Worm (Caenorhabditis elegans) whole organism, L4/young adult: ENCODE results near the gene srd-2.

Experiments used
- W03F9.2 ChIP-seq: fragments of 150-350 bp; optimal IDR thresholded peaks from 2 replicates; lab custom pipeline; 2014; ENCODE audit warnings: missing biosample characterization, missing genetic modification characterization
- dao-5 ChIP-seq: sonication (generic microtip); optimal IDR thresholded peaks from 2 replicates; lab custom pipeline; 2016; ENCODE audit warnings: missing genotype, missing genetic modification characterization, moderate library complexity, missing compliant biosample characterization
- him-1 ChIP-seq: sonication (generic microtip); optimal IDR thresholded peaks from 2 replicates; lab custom pipeline; 2016; ENCODE audit warnings: missing genotype, missing genetic modification reagents, missing genetic modification characterization, missing compliant biosample characterization

Gene srd-2

DNA sequence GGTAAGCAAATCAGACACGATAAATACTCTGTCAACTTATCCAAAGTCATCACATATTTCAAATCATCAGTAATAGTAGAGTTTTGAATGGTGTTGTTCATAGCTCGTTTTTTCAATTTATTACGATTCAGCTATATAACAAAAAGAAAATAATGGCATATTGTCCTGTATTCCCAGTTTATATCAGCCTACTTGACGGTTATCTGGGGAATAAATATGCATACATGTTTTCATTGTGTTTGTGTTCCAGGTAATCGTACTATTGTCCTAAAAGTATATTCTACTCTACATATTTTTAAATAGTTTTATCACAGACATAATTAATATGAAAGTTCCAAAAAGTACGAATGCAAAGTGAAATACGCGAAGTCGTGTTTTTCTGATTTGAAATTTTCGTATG lies at the start of gene srd-2:
srd-2 (minus strand) TSS at position 101 of the 400 bp plus-strand sequence.
- TF ChIP-seq W03F9.2 (tag; lab: Kevin White, UChicago) = no peak
- TF ChIP-seq him-1 (tag; lab: Kevin White, UChicago) = no peak
- TF ChIP-seq dao-5 = no peak

DNA sequence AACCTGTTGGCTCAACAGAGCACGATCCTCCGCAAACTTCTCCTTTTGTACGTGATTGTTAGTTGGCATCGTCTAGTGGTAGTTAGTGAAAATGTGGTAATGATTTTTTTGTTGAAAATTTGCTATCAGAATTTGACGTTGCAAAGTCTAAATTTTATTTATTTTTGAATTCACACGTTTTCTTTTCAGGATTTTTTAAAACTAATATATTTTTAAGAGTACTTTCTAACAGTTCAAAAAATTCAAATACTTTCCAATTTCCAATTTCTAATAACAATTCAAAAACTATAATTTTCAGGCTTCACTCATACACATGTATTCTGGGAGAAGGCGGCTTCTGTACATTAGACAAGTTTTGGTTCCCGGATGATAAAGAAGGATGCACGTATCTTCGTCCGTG lies 46.7 kb upstream of the srd-2 start, which contains the start of gene ubxn-5:
ubxn-5 (minus strand) TSS at position 101 of the 400 bp plus-strand sequence.
- TF ChIP-seq W03F9.2 (tag; lab: Kevin White, UChicago) = no peak
- no peak for TF ChIP-seq dao-5

DNA sequence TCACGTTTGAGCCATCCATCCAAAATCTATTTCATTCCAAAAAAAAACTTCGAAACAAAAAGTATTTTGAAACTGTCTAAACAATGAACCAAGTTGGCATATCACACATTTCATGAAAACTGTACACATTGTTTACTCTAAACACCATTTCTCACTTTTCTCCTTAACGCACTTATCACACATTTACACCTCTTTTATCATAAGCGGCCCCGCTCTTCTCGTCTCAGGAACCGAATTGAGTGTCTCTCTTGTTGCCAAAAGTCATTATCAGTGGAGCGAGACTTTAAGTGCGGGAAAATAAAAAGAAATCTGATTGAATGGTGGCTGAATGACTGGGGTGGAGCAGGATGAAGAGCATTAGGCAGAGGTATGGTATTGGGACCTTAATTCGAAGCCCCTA lies 44.2 kb upstream of the srd-2 start:
- no peak for TF ChIP-seq dao-5
- TF ChIP-seq W03F9.2 (tag; lab: Kevin White, UChicago) = no peak
- TF ChIP-seq him-1 (tag; lab: Kevin White, UChicago) = no peak

DNA sequence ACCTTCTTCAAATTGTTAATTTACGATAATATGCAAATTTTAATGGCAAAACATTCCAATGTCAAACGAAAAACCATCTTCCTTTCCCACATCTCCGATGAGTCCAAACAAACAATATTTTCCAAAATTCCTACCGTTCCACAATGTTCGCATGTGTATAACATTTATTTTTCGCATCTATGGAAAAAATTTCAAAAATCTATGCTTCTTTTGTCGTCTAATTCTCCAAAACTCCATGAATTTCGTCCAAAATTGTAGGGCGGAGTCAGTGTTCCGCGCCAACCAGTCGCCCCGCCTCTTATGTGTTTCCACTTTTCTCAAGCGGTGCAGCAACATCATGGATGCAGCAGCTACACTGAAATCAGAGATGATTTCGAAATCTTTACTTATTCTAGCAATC lies 43.3 kb upstream of the srd-2 start, which contains the start of gene T01E8.8:
T01E8.8 (plus strand) TSS at position 301 of the 400 bp plus-strand sequence.
- TF ChIP-seq dao-5 (no peak), W03F9.2 (tag; lab: Kevin White, UChicago) (no peak), him-1 (tag; lab: Kevin White, UChicago) (no peak)

DNA sequence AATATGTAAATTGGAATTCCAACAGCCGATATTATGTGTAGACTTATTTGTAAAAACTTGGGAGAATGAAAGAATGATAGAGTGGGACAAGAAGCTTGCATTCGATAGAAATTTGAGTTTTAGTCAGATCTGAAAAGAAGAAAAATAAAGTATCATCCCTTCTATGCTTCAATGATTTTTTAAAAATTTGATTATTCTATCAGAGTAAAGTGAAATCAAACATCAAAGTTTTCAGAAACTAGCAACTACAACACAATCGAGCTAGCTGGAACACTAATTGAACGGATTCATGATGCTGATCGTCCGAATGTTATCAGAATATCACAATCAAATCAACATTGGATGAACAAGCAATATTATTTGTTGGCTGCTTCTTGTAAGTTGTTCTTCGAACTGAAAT lies 39.3 kb upstream of the srd-2 start, which contains the start of gene srh-135:
srh-135 (minus strand) TSS at position 101 of the 400 bp plus-strand sequence.
- no peak for TF ChIP-seq W03F9.2 (tag; lab: Kevin White, UChicago)

DNA sequence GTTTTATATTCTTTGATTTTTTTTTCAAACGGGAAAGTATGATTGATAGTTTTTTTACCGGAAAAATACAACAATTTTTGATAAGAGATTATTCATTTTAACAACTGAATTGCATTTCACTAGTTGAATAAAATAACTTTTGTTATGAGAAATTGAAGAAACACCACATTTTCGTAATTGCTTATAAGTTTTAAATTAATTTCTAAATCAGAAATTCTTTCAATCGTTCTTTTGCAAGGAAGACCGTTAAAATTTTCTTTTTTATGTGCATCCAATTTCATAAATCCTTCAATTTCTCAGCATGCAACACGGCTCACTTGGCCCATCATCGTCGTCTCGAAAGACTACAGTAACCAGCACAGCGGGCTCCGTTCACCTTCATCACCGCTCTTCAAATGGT lies 34.9 kb upstream of the srd-2 start, which contains the start of gene plc-3:
plc-3 (plus strand) TSS at position 301 of the 400 bp plus-strand sequence.
- TF ChIP-seq him-1 (tag; lab: Kevin White, UChicago) (no peak), dao-5 (no peak), W03F9.2 (tag; lab: Kevin White, UChicago) (no peak)

DNA sequence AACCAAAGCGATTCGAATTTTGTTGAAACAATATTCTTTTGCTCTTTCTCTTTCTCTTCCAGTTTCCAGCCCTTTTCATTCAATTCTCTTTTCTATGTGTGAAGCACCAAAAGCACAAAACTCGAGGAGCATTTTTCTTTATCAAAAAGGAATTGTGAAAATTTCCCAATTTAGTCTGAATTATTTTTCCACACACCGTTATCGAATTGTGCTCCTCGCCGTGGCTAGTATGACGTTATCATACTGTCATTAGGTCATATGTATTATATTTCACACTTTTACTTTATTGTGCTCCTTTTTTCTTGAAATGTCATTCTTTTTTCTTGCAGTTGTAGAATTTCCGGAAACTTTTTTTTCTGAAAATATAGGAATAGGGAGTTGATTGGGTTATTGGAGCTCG lies 33.9 kb upstream of the srd-2 start:
- TF ChIP-seq him-1 (tag; lab: Kevin White, UChicago) = no peak
- no peak for TF ChIP-seq W03F9.2 (tag; lab: Kevin White, UChicago)
- no peak for TF ChIP-seq dao-5

DNA sequence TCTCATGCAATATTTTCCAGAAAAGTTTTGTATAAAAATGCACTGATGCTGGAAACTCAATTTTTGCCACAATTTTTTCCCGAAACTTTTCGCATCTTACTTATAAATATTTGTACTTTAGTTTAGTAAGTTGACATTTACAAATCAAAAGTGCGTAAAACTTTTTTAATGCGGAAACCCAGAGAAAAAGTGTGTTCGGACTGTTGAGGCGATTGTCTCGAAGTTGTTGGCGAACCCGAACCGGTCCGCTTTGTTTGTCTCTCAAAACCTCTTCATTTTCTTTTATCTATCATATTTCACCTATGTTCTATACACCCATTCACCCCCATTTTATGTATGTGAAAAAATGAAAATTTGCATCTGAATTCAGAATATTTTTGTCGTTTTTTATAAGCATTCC lies 32.9 kb upstream of the srd-2 start:
- no peak for TF ChIP-seq dao-5
- no peak for TF ChIP-seq W03F9.2 (tag; lab: Kevin White, UChicago)
- no peak for TF ChIP-seq him-1 (tag; lab: Kevin White, UChicago)

DNA sequence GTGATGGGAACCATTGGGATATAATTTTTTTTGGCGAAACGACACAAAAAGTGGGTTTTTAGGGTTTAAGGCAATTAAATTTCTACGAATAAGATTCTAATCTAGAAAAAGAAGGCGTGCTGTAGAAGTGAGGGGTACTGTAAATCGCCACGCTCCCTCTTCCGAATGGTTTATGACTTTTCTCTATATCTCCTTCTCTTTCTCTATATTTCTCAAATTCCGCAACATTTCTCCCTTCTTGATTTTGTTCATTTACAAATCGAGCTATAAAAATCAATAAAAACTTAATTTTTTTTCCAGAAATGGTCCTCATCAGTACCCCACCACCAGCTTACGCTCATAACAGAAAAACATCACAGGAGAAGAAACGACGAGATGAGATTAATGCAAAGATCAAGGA lies 30.5 kb upstream of the srd-2 start, which contains the start of gene ref-1:
ref-1 (plus strand) TSS at position 301 of the 400 bp plus-strand sequence.
- TF ChIP-seq W03F9.2 (tag; lab: Kevin White, UChicago) (no peak), dao-5 (no peak), him-1 (tag; lab: Kevin White, UChicago) (no peak)

DNA sequence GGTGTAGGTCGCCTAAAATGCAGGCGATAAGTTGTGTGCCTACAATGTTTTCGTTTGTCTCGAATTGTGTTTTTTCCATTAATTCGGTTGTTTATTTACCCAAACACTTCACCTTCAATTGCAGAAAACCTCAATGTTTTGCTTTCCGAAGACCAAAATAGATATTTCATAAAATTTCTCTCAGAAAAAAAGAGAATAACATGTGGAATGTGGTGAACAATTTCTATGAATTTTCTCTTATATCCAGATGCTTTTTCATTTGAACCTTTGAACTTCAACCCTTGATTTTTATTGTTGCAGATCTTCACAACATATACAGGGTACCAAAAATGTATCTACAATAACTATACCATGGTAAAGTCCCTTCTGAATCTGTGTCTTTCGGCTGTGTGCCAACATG lies 18.7 kb upstream of the srd-2 start, which contains the start of gene T01E8.1:
T01E8.1 (plus strand) TSS at position 301 of the 400 bp plus-strand sequence.
- TF ChIP-seq him-1 (tag; lab: Kevin White, UChicago) = no peak
- no peak for TF ChIP-seq W03F9.2 (tag; lab: Kevin White, UChicago)
- TF ChIP-seq dao-5 = no peak

DNA sequence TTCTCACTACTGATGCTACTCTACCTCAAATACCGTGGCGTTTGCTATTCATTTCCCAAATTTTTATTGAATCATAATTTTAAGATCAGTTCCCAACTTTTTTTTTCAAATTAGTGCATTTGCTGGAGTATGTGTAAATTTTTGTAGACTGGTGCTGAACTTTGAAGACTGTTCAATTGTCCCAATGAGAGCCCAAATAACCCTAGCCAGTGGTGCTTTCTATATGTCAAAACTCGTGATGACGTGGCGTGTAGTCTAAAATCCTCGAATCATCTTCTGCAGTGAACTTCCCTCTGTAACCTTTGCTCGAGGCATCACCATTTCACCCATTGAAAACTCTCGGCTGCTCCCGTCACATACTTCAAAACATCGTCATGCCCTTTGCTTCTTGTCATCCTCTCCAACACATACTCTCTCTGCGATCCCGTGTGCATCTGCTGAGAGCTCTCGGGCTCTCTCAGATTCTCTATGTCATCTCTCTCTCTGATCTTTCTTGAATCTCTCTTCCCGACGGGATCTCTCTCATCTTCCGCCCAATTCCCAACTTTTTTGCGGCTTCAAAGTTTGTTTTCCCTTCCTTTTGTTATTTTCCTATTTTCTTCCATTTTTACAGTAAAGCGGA lies 16.8 kb upstream of the srd-2 start:
- TF ChIP-seq dao-5 (no peak), W03F9.2 (tag; lab: Kevin White, UChicago) (no peak), him-1 (tag; lab: Kevin White, UChicago) (no peak)

DNA sequence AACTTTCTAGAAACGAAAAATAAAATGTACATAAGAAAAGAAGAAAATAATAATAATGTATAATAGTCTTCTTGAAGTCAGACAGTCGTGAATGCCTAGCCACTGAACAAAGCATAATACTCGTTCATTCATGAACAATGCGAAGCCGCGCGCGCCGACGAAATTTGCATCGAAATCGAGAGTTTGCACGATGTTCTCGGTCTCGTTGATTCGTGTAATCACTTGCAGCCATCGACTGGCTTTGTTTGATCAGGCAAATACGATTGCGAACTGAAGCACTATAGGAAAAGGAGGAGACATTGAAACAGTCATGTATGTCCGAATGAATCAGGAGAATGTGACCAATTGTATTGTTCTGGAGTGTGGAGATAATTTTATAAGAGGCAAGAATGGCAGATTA lies 16.1 kb upstream of the srd-2 start:
- no peak for TF ChIP-seq W03F9.2 (tag; lab: Kevin White, UChicago)
- TF ChIP-seq dao-5 = no peak
- no peak for TF ChIP-seq him-1 (tag; lab: Kevin White, UChicago)

DNA sequence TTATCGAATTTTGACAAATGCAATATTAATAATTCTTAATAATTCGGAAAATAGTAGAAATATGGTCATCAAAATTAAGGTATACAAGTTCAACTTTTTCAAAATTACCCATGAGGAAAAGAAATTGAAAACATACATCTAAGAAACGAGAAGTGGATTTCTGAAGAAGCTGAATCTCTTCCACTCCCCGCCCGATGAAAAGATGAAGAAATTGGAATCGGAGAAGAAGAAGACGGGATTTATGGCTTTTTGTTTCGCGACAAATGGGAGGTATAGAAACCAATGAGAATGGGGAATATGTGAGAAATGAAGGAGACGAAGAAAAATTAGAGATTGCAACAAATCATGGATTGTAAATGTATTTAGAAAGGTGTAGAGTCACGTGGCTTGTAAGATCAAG lies 15.4 kb upstream of the srd-2 start:
- TF ChIP-seq dao-5 (no peak), him-1 (tag; lab: Kevin White, UChicago) (no peak), W03F9.2 (tag; lab: Kevin White, UChicago) (no peak)

DNA sequence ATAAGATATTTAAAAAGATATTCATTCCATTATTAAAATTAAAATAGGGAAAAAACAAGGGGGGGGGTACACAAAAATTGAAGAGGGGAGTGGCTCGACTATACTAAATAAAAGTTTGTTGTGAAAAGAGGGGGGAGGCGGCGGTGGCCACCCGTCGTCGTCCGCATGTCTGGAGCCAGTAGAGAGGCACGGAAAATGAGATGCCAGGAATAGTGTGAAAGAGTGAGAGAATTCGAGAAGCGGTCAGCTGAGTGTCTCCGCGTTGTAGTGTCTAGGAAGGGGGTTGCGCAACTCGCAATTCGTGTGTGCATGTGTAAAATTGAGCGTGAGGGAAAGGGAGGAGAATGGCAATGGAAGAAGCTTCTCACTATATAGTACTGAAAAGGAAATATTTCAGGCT lies 14.6 kb upstream of the srd-2 start:
- TF ChIP-seq W03F9.2 (tag; lab: Kevin White, UChicago) (no peak), dao-5 (no peak), him-1 (tag; lab: Kevin White, UChicago) (no peak)

DNA sequence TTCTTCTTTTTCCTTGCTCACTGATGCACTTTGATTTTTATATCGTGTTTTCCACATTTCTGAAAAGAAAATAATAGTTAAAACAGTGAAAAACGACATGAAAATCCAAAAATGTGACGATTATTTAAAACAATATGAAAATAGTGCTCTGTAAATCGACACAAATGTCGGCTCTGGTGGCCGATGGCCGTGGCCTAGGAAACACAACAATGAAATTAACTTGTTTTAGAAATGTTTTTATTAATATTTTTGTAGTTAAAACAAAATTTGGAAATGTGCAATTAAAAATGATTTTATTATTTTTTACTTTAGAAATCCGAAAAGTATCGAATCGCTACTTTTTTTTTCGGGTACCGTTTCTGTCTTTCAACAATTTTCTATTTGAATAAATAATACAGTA lies 13.1 kb upstream of the srd-2 start, which contains the start of gene arv-1:
arv-1 (minus strand) TSS at position 65 of the 400 bp plus-strand sequence.
- TF ChIP-seq W03F9.2 (tag; lab: Kevin White, UChicago) (peak; percentile 74), dao-5 (no peak), him-1 (tag; lab: Kevin White, UChicago) (peak; percentile 34)
